Fruit fly (Drosophila melanogaster) whole organism, embryonic: ENCODE data around the gene Hmr.
A peak's percentile ranks its signal among the peaks of the same experiment; 100 is the strongest.

Experiments used
- Antp ChIP-seq: fragments of 200-800 bp; sonication (Bioruptor generic); optimal IDR thresholded peaks from 3 replicates; lab custom pipeline; 2016; ENCODE audit warnings: missing biosample characterization, missing genetic modification characterization
- CG10959 ChIP-seq: fragments of 200-800 bp; sonication (Bioruptor generic); IDR thresholded peaks from 2 replicates; pipeline ENCODE4 v1.3.6; 2022; ENCODE audit warnings: missing biosample characterization, missing genetic modification characterization
- CG10979 ChIP-seq: fragments of 200-800 bp; sonication (Bioruptor generic); optimal IDR thresholded peaks from 2 replicates; lab custom pipeline; 2018; ENCODE audit warnings: missing biosample characterization, mild to moderate bottlenecking, missing genetic modification characterization, moderate library complexity
- CG11504 ChIP-seq: fragments of 200-800 bp; sonication (Bioruptor generic); optimal IDR thresholded peaks from 3 replicates; lab custom pipeline; 2019; ENCODE audit warnings: missing biosample characterization, mild to moderate bottlenecking, missing genetic modification characterization, moderate library complexity
- CG1233 ChIP-seq: fragments of 200-800 bp; sonication (Bioruptor generic); optimal IDR thresholded peaks from 4 replicates; lab custom pipeline; 2018; ENCODE audit warnings: missing biosample characterization, mild to moderate bottlenecking, missing genetic modification characterization
- CG1832 ChIP-seq: fragments of 200-800 bp; sonication (Bioruptor generic); optimal IDR thresholded peaks from 2 replicates; lab custom pipeline; 2017; ENCODE audit warnings: missing biosample characterization, mild to moderate bottlenecking, missing genetic modification characterization, inconsistent platforms
- CG18599 ChIP-seq: fragments of 200-800 bp; sonication (Bioruptor generic); optimal IDR thresholded peaks from 3 replicates; lab custom pipeline; 2017; ENCODE audit warnings: missing biosample characterization, missing genetic modification characterization, mild to moderate bottlenecking, moderate library complexity, missing genetic modification reagents
- CG2120 ChIP-seq: fragments of 200-800 bp; sonication (Bioruptor generic); optimal IDR thresholded peaks from 3 replicates; lab custom pipeline; 2016; ENCODE audit warnings: missing biosample characterization, missing genetic modification characterization
- CG3065 ChIP-seq: fragments of 200-800 bp; sonication (Bioruptor generic); optimal IDR thresholded peaks from 2 replicates; lab custom pipeline; 2016; ENCODE audit warnings: missing biosample characterization, missing genetic modification characterization
- CG31224 ChIP-seq: fragments of 200-800 bp; sonication (Bioruptor generic); IDR thresholded peaks from 2 replicates; pipeline ENCODE4 v1.3.6; 2022; ENCODE audit warnings: missing biosample characterization, missing genetic modification characterization
- CG31441 ChIP-seq: fragments of 200-800 bp; sonication (Bioruptor generic); IDR thresholded peaks from 2 replicates; pipeline ENCODE4 v1.3.6; 2022; ENCODE audit warnings: missing biosample characterization, missing genetic modification characterization
- CG3281 ChIP-seq: fragments of 200-800 bp; sonication (Bioruptor generic); optimal IDR thresholded peaks from 3 replicates; lab custom pipeline; 2017; ENCODE audit warnings: missing biosample characterization, mild to moderate bottlenecking, missing genetic modification characterization
- CG4360 ChIP-seq: fragments of 200-800 bp; sonication (Bioruptor generic); IDR thresholded peaks from 2 replicates; pipeline ENCODE4 v1.3.6; 2022; ENCODE audit warnings: missing biosample characterization, missing genetic modification characterization
- Chrac-16 ChIP-seq: fragments of 200-800 bp; sonication (Bioruptor generic); optimal IDR thresholded peaks from 3 replicates; lab custom pipeline; 2016; ENCODE audit warnings: missing biosample characterization, missing genetic modification characterization
- Doc3 ChIP-seq: fragments of 200-800 bp; sonication (Bioruptor generic); IDR thresholded peaks from 3 replicates; pipeline ENCODE4 v1.3.6; 2022; ENCODE audit warnings: missing biosample characterization, missing genetic modification characterization; ENCODE audit not compliant: partially characterized antibody
- Drgx ChIP-seq: fragments of 200-800 bp; sonication (Bioruptor generic); IDR thresholded peaks from 2 replicates; pipeline ENCODE4 v1.3.6; 2022; ENCODE audit warnings: missing biosample characterization, missing genetic modification characterization
- GATAe ChIP-seq: fragments of 200-800 bp; sonication (Bioruptor generic); conservative IDR thresholded peaks from 2 replicates; pipeline ENCODE4 v1.3.6; 2022; ENCODE audit warnings: missing biosample characterization, missing genetic modification characterization
- PHDP ChIP-seq: fragments of 200-800 bp; sonication (Bioruptor generic); optimal IDR thresholded peaks from 3 replicates; lab custom pipeline; 2018; ENCODE audit warnings: missing biosample characterization, mild to moderate bottlenecking, missing genetic modification characterization, moderate library complexity
- Rfx ChIP-seq: fragments of 200-800 bp; sonication (Bioruptor generic); IDR thresholded peaks from 2 replicates; pipeline ENCODE4 v1.3.6; 2022; ENCODE audit warnings: missing biosample characterization, missing genetic modification characterization
- Sin3A ChIP-seq: fragments of >200 bp; optimal IDR thresholded peaks from 2 replicates; lab custom pipeline; 2018
- ab ChIP-seq: fragments of 200-800 bp; sonication (Bioruptor generic); optimal IDR thresholded peaks from 2 replicates; lab custom pipeline; 2016; ENCODE audit warnings: missing biosample characterization, missing genetic modification characterization
- ac ChIP-seq: fragments of 200-800 bp; sonication (Bioruptor generic); optimal IDR thresholded peaks from 3 replicates; lab custom pipeline; 2017; ENCODE audit warnings: missing biosample characterization, mild to moderate bottlenecking, missing genetic modification characterization
- al ChIP-seq: fragments of 200-800 bp; sonication (Bioruptor generic); IDR thresholded peaks from 2 replicates; pipeline ENCODE4 v1.3.6; 2022; ENCODE audit warnings: missing biosample characterization, missing genetic modification characterization
- aop ChIP-seq: fragments of 200-800 bp; sonication (Bioruptor generic); IDR thresholded peaks from 2 replicates; pipeline ENCODE4 v1.3.6; 2022; ENCODE audit warnings: missing biosample characterization, missing genetic modification characterization
- ase ChIP-seq: fragments of 200-800 bp; sonication (Bioruptor generic); IDR thresholded peaks from 3 replicates; pipeline ENCODE4 v1.3.6; 2022; ENCODE audit warnings: missing biosample characterization, missing genetic modification characterization
- bab2 ChIP-seq: fragments of 200-800 bp; sonication (Bioruptor generic); optimal IDR thresholded peaks from 2 replicates; lab custom pipeline; 2016; ENCODE audit warnings: missing biosample characterization, missing genetic modification characterization
- caup ChIP-seq: fragments of 200-800 bp; sonication (Bioruptor generic); optimal IDR thresholded peaks from 3 replicates; lab custom pipeline; 2017; ENCODE audit warnings: missing biosample characterization, mild to moderate bottlenecking, missing genetic modification characterization, moderate library complexity; ENCODE audit not compliant: severe bottlenecking
- chn ChIP-seq: fragments of 200-800 bp; sonication (Bioruptor generic); optimal IDR thresholded peaks from 2 replicates; lab custom pipeline; 2016; ENCODE audit warnings: missing biosample characterization, missing genetic modification characterization
- esg ChIP-seq: fragments of 200-800 bp; sonication (Bioruptor generic); conservative IDR thresholded peaks from 2 replicates; pipeline ENCODE4 v1.3.6; 2022; ENCODE audit warnings: missing biosample characterization, missing genetic modification characterization
- exex ChIP-seq: fragments of 200-800 bp; sonication (Bioruptor generic); optimal IDR thresholded peaks from 4 replicates; lab custom pipeline; 2018; ENCODE audit warnings: missing biosample characterization, mild to moderate bottlenecking, missing genetic modification characterization, moderate library complexity
- fd3F ChIP-seq: fragments of 200-800 bp; sonication (Bioruptor generic); optimal IDR thresholded peaks from 2 replicates; lab custom pipeline; 2018; ENCODE audit warnings: missing biosample characterization, mild to moderate bottlenecking, missing genetic modification characterization, moderate library complexity
- gce ChIP-seq: fragments of 200-800 bp; sonication (Bioruptor generic); IDR thresholded peaks from 3 replicates; pipeline ENCODE4 v1.3.6; 2022; ENCODE audit warnings: missing biosample characterization, missing genetic modification characterization
- grau ChIP-seq: fragments of 200-800 bp; optimal IDR thresholded peaks from 3 replicates; lab custom pipeline; 2019; ENCODE audit warnings: missing biosample characterization, mild to moderate bottlenecking, missing genetic modification characterization, moderate library complexity
- hkb ChIP-seq, 2 experiments: fragments of 200-800 bp in 1 of 2; fragments of >200 bp in 1 of 2; sonication (Bioruptor generic) in 1 of 2; IDR thresholded peaks in 1 of 2; optimal IDR thresholded peaks in 1 of 2; 2 replicates each; pipeline versions ENCODE4 v1.3.6 to Lab custom; 2017 to 2022; ENCODE audit warnings: missing biosample characterization in 1 of 2, missing genetic modification characterization in 1 of 2
- kah ChIP-seq: fragments of 200-800 bp; sonication (Bioruptor generic); optimal IDR thresholded peaks from 2 replicates; lab custom pipeline; 2018; ENCODE audit warnings: missing biosample characterization, mild to moderate bottlenecking, missing genetic modification characterization
- lov ChIP-seq, 2 experiments: fragments of 200-800 bp in 1 of 2; fragments of >200 bp in 1 of 2; sonication (Bioruptor generic) in 1 of 2; IDR thresholded peaks in 1 of 2; optimal IDR thresholded peaks in 1 of 2; 2 replicates in 1 of 2; 3 replicates in 1 of 2; pipeline versions ENCODE4 v1.3.6 to Lab custom; 2017 to 2022; ENCODE audit warnings: missing biosample characterization in 1 of 2, missing genetic modification characterization in 1 of 2
- nerfin-1 ChIP-seq: fragments of 200-800 bp; sonication (Bioruptor generic); optimal IDR thresholded peaks from 3 replicates; lab custom pipeline; 2019; ENCODE audit warnings: missing biosample characterization, mild to moderate bottlenecking, missing genetic modification characterization, moderate library complexity
- oc ChIP-seq: fragments of 200-800 bp; sonication (Bioruptor generic); optimal IDR thresholded peaks from 2 replicates; lab custom pipeline; 2018; ENCODE audit warnings: missing biosample characterization, mild to moderate bottlenecking, missing genetic modification characterization, moderate library complexity
- salm ChIP-seq: fragments of 200-800 bp; sonication (Bioruptor generic); optimal IDR thresholded peaks from 2 replicates; lab custom pipeline; 2018; ENCODE audit warnings: missing biosample characterization, mild to moderate bottlenecking, missing genetic modification characterization
- schlank ChIP-seq: fragments of 200-800 bp; sonication (Bioruptor generic); optimal IDR thresholded peaks from 2 replicates; lab custom pipeline; 2018; ENCODE audit warnings: missing biosample characterization, mild to moderate bottlenecking, missing genetic modification characterization
- seq ChIP-seq: fragments of 200-800 bp; sonication (Bioruptor generic); IDR thresholded peaks from 2 replicates; pipeline ENCODE4 v1.3.6; 2022; ENCODE audit warnings: missing biosample characterization, missing genetic modification characterization
- slbo ChIP-seq: fragments of 200-800 bp; sonication (Bioruptor generic); IDR thresholded peaks from 2 replicates; pipeline ENCODE4 v1.3.6; 2022; ENCODE audit warnings: missing biosample characterization, missing genetic modification characterization
- sna ChIP-seq: fragments of 200-800 bp; sonication (Bioruptor generic); IDR thresholded peaks from 2 replicates; pipeline ENCODE4 v1.3.6; 2022; ENCODE audit warnings: missing biosample characterization, missing genetic modification characterization; ENCODE audit not compliant: partially characterized antibody
- ssp ChIP-seq: fragments of 200-800 bp; sonication (Bioruptor generic); IDR thresholded peaks from 2 replicates; pipeline ENCODE4 v1.3.6; 2022; ENCODE audit warnings: missing biosample characterization, missing genetic modification characterization
- vfl ChIP-seq: fragments of 200-800 bp; sonication (Bioruptor generic); optimal IDR thresholded peaks from 2 replicates; lab custom pipeline; 2016; ENCODE audit warnings: missing biosample characterization, missing genetic modification characterization
- vnd ChIP-seq: fragments of 200-800 bp; sonication (Bioruptor generic); IDR thresholded peaks from 3 replicates; pipeline ENCODE4 v1.3.6; 2022; ENCODE audit warnings: missing biosample characterization, missing genetic modification characterization; ENCODE audit not compliant: partially characterized antibody
- zfh1 ChIP-seq: fragments of 200-800 bp; sonication (Bioruptor generic); IDR thresholded peaks from 3 replicates; pipeline ENCODE4 v1.3.6; 2022; ENCODE audit warnings: missing biosample characterization, missing genetic modification characterization

The Hmr gene

dm6 chrX:10601479-10601921 is 5.8 kb upstream of the Hmr start (continued):
- TF ChIP-seq ac (GFP tag; lab: Kevin White, UChicago) (no peak), kah (GFP tag; lab: Kevin White, UChicago) (no peak), seq (GFP tag; lab: Robert Waterston, UW) (no peak), CG31224 (0 out of 2 replicates have a peak, but pooled peaks have one; percentile 38), Rfx (peak; percentile 73), Chrac-16 (GFP tag; lab: Kevin White, UChicago) (peak; percentile 27), CG1233 (GFP tag; lab: Kevin White, UChicago) (no peak), salm (tag; lab: Kevin White, UChicago) (no peak), aop (GFP tag; lab: Robert Waterston, UW) (no peak), oc (tag; lab: Kevin White, UChicago) (no peak), GATAe (GFP tag; lab: Robert Waterston, UW) (no peak)

DNA sequence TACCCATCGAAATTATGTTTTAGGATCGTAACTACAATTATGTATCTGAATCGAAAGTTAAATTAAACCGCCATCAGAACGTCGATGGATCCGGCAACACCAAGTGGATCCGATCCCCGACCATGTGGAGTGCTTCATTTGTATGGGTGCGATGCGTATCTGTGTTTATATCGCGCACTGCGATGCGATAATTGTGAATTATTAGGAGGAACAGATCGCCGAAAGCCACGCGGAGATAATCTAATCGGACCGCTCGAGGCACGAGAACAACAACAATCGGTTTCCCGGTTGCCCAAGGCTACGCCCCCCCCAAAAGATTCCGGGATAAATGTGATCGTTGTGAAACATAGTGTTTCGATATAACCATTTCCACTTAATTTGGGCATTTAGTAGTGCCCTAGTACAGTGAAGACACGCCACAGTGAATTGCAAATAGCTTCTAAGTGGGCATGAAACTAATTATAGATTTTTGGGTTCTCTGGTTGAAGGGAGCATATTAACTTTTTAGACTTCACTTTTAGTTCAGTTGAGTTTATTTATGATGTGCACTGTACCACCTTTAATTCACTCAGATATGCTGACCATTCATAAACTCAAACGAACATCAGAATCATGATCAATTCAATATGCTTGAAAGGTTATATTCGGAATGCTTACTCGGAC is 4.7 kb upstream of the Hmr start:
- TF ChIP-seq caup = peak; percentile 18
- TF ChIP-seq sna (GFP tag; lab: Robert Waterston, UW) = no peak
- no peak for TF ChIP-seq hkb (optimal IDR thresholded peaks at IDR 0.05; lab: Kevin White, UChicago)
- peak; percentile 55; the same call in 1 of the 2 replicates for TF ChIP-seq hkb (GFP tag; IDR thresholded peaks at IDR 0.05; lab: Robert Waterston, UW)
- TF ChIP-seq CG11504 (tag; lab: Kevin White, UChicago) = no peak
- TF ChIP-seq chn (GFP tag; lab: Kevin White, UChicago) = peak; percentile 50
- peak; percentile 89 for TF ChIP-seq grau (tag; lab: Kevin White, UChicago)
- TF ChIP-seq al (GFP tag; lab: Robert Waterston, UW) = peak; percentile 58
- peak; percentile 44 for TF ChIP-seq CG3281 (GFP tag; lab: Kevin White, UChicago)
- TF ChIP-seq slbo (GFP tag; lab: Robert Waterston, UW) = peak; percentile 80
- TF ChIP-seq Doc3 (GFP tag; lab: Robert Waterston, UW) = no peak
- peak; percentile 47 for TF ChIP-seq CG31441 (GFP tag; lab: Robert Waterston, UW)
- TF ChIP-seq CG1832 (GFP tag; lab: Kevin White, UChicago) = no peak
- TF ChIP-seq CG18599 (GFP tag; lab: Kevin White, UChicago) = peak; percentile 39
- TF ChIP-seq bab2 (GFP tag; lab: Kevin White, UChicago) = peak; percentile 32
- TF ChIP-seq ssp (GFP tag; lab: Robert Waterston, UW) = peak; percentile 43; the same call in 1 of the 2 replicates
- peak; percentile 33 for TF ChIP-seq CG10979
- no peak for TF ChIP-seq vnd (GFP tag; lab: Robert Waterston, UW)
- peak; percentile 75 for TF ChIP-seq zfh1 (GFP tag; lab: Robert Waterston, UW)
- peak; percentile 66 for TF ChIP-seq exex (tag; lab: Kevin White, UChicago)
- peak; percentile 65; the same call in 1 of the 3 replicates for TF ChIP-seq ase (GFP tag; lab: Robert Waterston, UW)
- peak; percentile 61; the same call in 1 of the 2 replicates for TF ChIP-seq esg (GFP tag; lab: Robert Waterston, UW)
- TF ChIP-seq CG4360 (GFP tag; lab: Robert Waterston, UW) = peak; percentile 26; the same call in 1 of the 2 replicates
- TF ChIP-seq Antp = peak; percentile 34
- no peak for TF ChIP-seq ab (GFP tag; lab: Kevin White, UChicago)
- TF ChIP-seq gce = peak; percentile 34; the same call in 1 of the 3 replicates
- TF ChIP-seq lov (optimal IDR thresholded peaks at IDR 0.05; lab: Kevin White, UChicago) = no peak
- TF ChIP-seq lov (GFP tag; IDR thresholded peaks at IDR 0.05; lab: Robert Waterston, UW) = 0 out of 3 replicates have a peak, but pooled peaks have one; percentile 52
- TF ChIP-seq schlank (tag; lab: Kevin White, UChicago) = no peak
- no peak for TF ChIP-seq nerfin-1 (tag; lab: Kevin White, UChicago)
- no peak; the same call in 1 of the 2 replicates for TF ChIP-seq CG10959 (GFP tag; lab: Robert Waterston, UW)
- peak; percentile 59 for TF ChIP-seq CG2120 (GFP tag; lab: Kevin White, UChicago)
- TF ChIP-seq fd3F (GFP tag; lab: Kevin White, UChicago) = peak; percentile 16
- TF ChIP-seq Sin3A = no peak
- no peak for TF ChIP-seq CG3065
- no peak for TF ChIP-seq Drgx
- TF ChIP-seq PHDP (tag; lab: Kevin White, UChicago) = peak; percentile 45
- no peak for TF ChIP-seq vfl (GFP tag; lab: Kevin White, UChicago)
